Fruit fly (Drosophila melanogaster): ENCODE measurements around the gene Pmvk.
A peak's percentile ranks its signal among the peaks of the same experiment; 100 is the strongest.

Pmvk gene

DNA sequence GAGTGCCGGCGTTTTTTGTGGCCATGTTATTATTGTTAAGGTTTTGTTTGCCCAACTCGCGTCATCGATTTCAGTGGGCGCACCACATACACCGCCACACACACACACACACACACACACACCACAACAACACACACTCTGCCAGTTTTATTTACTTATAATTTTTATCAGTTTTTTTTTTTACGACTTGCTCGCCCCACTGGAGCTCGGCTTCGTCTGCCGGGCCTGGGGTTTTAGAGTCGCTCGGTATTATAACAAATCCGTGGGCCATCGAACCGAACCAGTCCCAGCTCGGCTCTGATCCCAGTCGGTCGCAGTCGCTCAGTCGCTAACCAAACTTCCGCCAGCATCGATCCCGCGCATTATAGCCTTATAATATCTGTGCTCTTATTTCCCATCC lies 30.7 kb downstream of the Pmvk start (continued):
- TF ChIP-seq D19B (GFP tag; optimal IDR thresholded peaks at IDR 0.05) (no peak), CTCF (GFP tag; optimal IDR thresholded peaks at IDR 0.05) (no peak), CG13296 (GFP tag; optimal IDR thresholded peaks at IDR 0.05) (no peak), CG34422 (GFP tag; IDR thresholded peaks at IDR 0.05) (peak; percentile 44; the same call in 1 of the 3 replicates), chm (GFP tag; IDR thresholded peaks at IDR 0.05) (no peak), CG8944 (GFP tag; optimal IDR thresholded peaks at IDR 0.05) (no peak), CG2116 (GFP tag; optimal IDR thresholded peaks at IDR 0.05) (peak; percentile 5), CG17612 (GFP tag; IDR thresholded peaks at IDR 0.05) (no peak), fd96Cb (tag; optimal IDR thresholded peaks at IDR 0.05) (no peak), Stat92E (GFP tag; optimal IDR thresholded peaks at IDR 0.05) (peak in 1 of 3 experiments; percentile 41), CG15514 (GFP tag; optimal IDR thresholded peaks at IDR 0.05) (peak; percentile 54), pho (GFP tag; optimal IDR thresholded peaks at IDR 0.05) (peak; percentile 10), Hand (GFP tag; optimal IDR thresholded peaks at IDR 0.05) (no peak), yki (optimal IDR thresholded peaks at IDR 0.05) (no peak), Hr78 (GFP tag; optimal IDR thresholded peaks at IDR 0.05) (no peak), CG4404 (GFP tag; IDR thresholded peaks at IDR 0.05) (no peak), ro (GFP tag; IDR thresholded peaks at IDR 0.05) (no peak), CG10209 (GFP tag; optimal IDR thresholded peaks at IDR 0.05) (no peak), CG2875 (GFP tag; optimal IDR thresholded peaks at IDR 0.05) (peak; percentile 17), Camta (GFP tag; optimal IDR thresholded peaks at IDR 0.05) (no peak), CG13123 (GFP tag; optimal IDR thresholded peaks at IDR 0.05) (no peak), CG17829 (tag; optimal IDR thresholded peaks at IDR 0.05) (no peak), dmrt99B (tag; optimal IDR thresholded peaks at IDR 0.05) (no peak), sug (tag; optimal IDR thresholded peaks at IDR 0.05) (peak; percentile 72), CG7745 (tag; optimal IDR thresholded peaks at IDR 0.05) (peak; percentile 27), CG7786 (GFP tag; optimal IDR thresholded peaks at IDR 0.05) (no peak), Sry-δ (GFP tag; optimal IDR thresholded peaks at IDR 0.05) (no peak), Bdp1 (GFP tag; optimal IDR thresholded peaks at IDR 0.05) (no peak), oc (tag; optimal IDR thresholded peaks at IDR 0.05) (peak; percentile 62), luna (GFP tag; optimal IDR thresholded peaks at IDR 0.05) (no peak), CG10654 (GFP tag; optimal IDR thresholded peaks at IDR 0.05) (no peak), Gug (GFP tag; IDR thresholded peaks at IDR 0.05) (no peak), lilli (GFP tag; optimal IDR thresholded peaks at IDR 0.05) (no peak), pros (GFP tag; optimal IDR thresholded peaks at IDR 0.05) (no peak), mirr (GFP tag; optimal IDR thresholded peaks at IDR 0.05) (peak; percentile 40), Oaz (GFP tag; IDR thresholded peaks at IDR 0.05) (no peak), H2.0 (GFP tag; IDR thresholded peaks at IDR 0.05) (no peak), CG9817 (tag; optimal IDR thresholded peaks at IDR 0.05) (no peak), bbx (GFP tag; IDR thresholded peaks at IDR 0.05; ENCODE audit: partially characterized antibody) (0 out of 2 replicates have a peak, but pooled peaks have one; percentile 40), CG11247 (GFP tag; IDR thresholded peaks at IDR 0.05) (no peak), BtbVII (GFP tag; optimal IDR thresholded peaks at IDR 0.05) (peak; percentile 56), fru (optimal IDR thresholded peaks at IDR 0.05) (no peak), zen2 (GFP tag; IDR thresholded peaks at IDR 0.05; ENCODE audit: partially characterized antibody) (peak; percentile 19; the same call in 1 of the 3 replicates), NFAT (GFP tag; IDR thresholded peaks at IDR 0.05) (no peak), Bteb2 (GFP tag; optimal IDR thresholded peaks at IDR 0.05) (no peak), CG13424 (tag; optimal IDR thresholded peaks at IDR 0.05) (no peak), ewg (GFP tag; optimal IDR thresholded peaks at IDR 0.05) (no peak), CG2199 (GFP tag; IDR thresholded peaks at IDR 0.05) (peak; percentile 61; the same call in 1 of the 3 replicates), CrebB (tag; optimal IDR thresholded peaks at IDR 0.05) (peak; percentile 48), CG16815 (GFP tag; optimal IDR thresholded peaks at IDR 0.05) (no peak), inv (GFP tag; IDR thresholded peaks at IDR 0.05; ENCODE audit: partially characterized antibody) (no peak), fd64A (GFP tag; optimal IDR thresholded peaks at IDR 0.05) (no peak)

All from whole organism, embryonic.